Fruit fly (Drosophila melanogaster) whole organism: ENCODE measurements around the gene CG9114.

ENCODE experiments used
- CG8478 ChIP-seq: fragments of >200 bp; optimal IDR thresholded peaks from 2 replicates; lab custom pipeline; 2018; ENCODE audit warnings: inconsistent platforms
- Dll ChIP-seq: fragments of >200 bp; optimal IDR thresholded peaks from 2 replicates; lab custom pipeline; 2017
- EcR ChIP-seq, 2 experiments: fragments of >200 bp; optimal IDR thresholded peaks; 2 replicates each; lab custom pipeline; 2017; ENCODE audit warnings: missing biosample characterization in 2 of 2, missing genetic modification characterization in 2 of 2, missing genetic modification reagents in 2 of 2
- pan ChIP-seq: fragments of >200 bp; optimal IDR thresholded peaks from 2 replicates; lab custom pipeline; 2017
- psq ChIP-seq: fragments of >200 bp; optimal IDR thresholded peaks from 2 replicates; lab custom pipeline; 2017
- usp ChIP-seq: fragments of >200 bp; optimal IDR thresholded peaks from 2 replicates; lab custom pipeline; 2017; ENCODE audit warnings: missing biosample characterization, missing genetic modification characterization, mixed read lengths

Gene CG9114

DNA sequence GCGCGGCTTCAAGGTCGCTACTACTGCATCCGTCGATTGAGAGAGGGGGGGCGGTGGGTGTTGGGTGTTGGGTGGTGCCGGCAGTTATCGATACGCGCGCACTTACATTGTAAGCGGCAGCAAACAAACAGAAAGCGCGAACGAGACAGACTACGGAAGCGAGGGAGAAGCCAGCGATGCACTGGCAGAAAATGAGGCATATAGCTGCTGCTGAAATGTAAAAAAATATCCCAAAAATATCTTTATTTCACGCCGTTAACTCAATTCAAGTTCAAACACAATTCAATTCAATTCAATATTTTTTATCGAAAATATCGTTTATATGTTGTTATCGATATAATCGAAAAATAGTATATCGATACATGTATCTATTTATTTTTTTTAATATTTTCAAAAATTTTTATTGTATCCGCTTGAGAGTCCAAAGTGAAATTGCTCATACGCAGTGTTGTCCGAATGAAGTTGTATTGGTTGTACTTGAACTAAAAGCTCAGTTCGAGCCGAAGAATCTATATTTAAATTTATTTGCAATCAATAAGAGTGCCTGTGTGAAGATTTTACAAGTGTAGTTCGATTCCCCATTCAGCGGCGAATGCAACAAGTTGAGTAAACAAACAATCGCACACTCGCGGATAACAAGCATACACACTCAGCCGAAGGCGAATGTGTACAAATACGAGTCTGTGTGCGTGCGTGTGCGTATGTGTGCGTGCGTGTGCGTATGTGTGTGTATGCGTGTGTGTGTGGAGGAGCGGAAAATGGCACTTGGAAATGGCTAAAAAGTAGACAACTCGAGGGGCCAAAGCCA, 20.7 kb downstream of the CG9114 start:
- TF ChIP-seq psq (lab: Kevin White, UChicago) (no peak), pan (lab: Kevin White, UChicago) (peak; percentile 58), Dll (lab: Kevin White, UChicago) (no peak), EcR (GFP tag; optimal IDR thresholded peaks at IDR 0.05; lab: Kevin White, UChicago) (no peak), usp (GFP tag; lab: Kevin White, UChicago) (no peak), CG8478 (no peak)

DNA sequence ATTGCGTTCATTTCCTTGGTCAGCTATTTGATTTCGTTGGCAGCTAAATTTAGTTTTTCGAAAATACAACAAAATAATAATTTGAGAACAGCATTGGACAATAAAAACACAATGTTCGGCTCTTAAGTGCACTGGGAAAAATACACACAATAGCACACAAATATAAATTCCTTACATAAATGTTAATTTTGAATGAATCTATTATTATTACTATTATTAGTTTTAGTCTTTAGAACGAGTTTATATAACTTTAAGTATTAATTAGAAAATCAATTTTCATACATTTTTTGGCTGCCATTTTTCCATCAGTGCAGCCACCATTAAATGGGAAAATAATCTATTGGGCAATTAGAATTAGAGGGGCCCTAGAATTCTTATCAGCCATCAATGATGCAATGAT, 23.0 kb downstream of the CG9114 start:
- TF ChIP-seq EcR (GFP tag; optimal IDR thresholded peaks at IDR 0.05; lab: Kevin White, UChicago) (no peak), psq (lab: Kevin White, UChicago) (no peak), CG8478 (no peak), usp (GFP tag; lab: Kevin White, UChicago) (no peak), Dll (lab: Kevin White, UChicago) (no peak), pan (lab: Kevin White, UChicago) (no peak)

DNA sequence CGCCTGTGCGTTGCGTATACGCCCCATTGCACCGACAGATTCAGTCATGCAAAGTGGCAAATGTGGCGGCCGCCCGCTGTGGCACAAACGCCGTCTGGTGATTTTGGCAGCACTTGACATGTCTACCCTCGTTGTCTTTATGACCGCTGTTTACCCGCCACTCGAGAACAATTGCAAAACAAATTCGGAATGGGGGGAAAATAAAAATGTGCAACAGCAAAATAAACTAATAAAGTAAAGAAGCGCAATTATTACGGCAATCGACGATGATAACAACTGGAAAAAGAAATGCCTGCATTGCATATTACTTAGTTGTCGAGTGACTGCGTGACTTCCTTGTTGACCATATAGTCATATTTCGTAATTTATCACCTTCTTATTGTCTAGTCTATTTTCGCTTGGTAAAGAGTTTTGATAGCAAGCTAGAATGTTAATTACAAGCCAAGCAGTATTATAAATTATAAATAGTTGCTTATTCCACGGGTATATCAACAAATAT, 24.4 kb downstream of the CG9114 start:
- TF ChIP-seq Dll (lab: Kevin White, UChicago) (no peak), CG8478 (no peak), psq (lab: Kevin White, UChicago) (no peak), EcR (GFP tag; optimal IDR thresholded peaks at IDR 0.05; lab: Kevin White, UChicago) (no peak), usp (GFP tag; lab: Kevin White, UChicago) (no peak), pan (lab: Kevin White, UChicago) (no peak)

DNA sequence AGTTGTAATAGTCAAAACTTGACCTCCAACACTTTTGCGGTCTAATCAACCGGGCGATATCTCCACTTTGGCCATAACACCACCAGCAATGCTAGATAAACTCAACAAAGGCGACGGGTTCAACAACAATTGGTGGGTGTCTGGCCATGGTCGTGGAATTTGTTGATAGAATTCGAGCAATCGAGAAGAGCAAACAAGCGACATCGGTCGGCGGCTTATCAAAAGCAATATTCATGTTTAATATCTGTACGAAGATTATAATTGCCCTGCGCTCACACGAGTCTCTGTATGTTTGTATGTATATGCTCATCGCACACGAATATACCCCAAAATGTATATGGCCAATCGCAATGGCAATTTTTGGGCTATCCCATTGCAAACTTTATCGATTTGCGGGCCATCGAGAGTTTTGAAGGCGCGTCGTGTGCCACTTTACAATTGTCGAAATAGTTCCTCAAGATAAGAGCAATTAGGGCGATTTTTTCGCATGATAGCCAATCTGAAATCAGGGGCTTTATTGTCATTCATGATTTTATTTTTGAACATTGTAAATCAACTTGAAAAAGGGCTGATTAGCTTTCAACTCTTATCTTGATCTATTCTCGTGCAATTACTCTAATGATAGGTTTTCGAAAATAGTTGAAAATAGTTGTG, 25.3 kb downstream of the CG9114 start:
- no peak for TF ChIP-seq Dll (lab: Kevin White, UChicago)
- TF ChIP-seq pan (lab: Kevin White, UChicago): no peak
- TF ChIP-seq usp (GFP tag; lab: Kevin White, UChicago): no peak
- no peak for TF ChIP-seq CG8478
- no peak for TF ChIP-seq EcR (GFP tag; optimal IDR thresholded peaks at IDR 0.05; lab: Kevin White, UChicago)
- TF ChIP-seq psq (lab: Kevin White, UChicago): no peak

DNA sequence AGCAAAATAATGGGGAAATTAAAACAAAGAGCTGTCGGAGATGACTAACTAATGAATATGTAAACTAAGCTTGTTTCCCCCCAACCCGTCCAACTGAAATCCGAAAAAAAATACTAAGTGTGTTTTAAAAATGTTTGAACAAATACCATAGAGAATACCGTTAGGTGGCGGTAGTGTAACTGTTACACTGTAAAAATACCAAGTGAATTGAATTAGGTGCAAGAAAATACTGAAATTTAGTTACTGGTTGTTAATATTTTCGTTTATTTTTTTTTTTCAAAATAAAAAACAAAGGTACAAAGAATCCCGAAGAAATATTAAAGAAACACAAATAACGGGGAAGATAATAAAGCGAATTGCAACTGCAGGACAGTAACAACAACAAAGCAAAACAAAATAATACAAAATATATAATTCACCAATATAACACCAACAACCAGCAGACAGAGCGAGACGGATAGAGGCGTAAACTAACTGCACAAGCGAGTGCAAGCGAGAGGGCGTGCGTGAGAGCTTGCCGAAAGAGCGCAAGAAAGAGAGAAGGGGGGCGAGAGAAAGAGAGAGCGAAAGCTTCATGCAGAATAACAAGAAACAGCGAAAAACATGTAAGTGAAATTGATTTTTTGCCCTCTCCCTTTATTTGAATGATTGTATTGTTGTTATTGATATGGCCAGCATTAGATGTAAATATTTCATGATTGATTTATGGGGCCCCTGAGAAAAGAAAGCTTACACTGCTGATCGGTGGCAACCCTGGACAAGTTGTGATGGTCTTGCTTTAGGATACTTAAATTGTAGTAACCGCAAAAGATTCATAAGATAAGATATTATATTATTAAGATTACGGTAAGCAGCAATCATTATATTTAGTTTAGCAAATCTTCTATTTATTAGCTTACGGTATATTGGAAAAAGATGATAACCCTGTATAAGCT, 26.7 kb downstream of the CG9114 start:
- no peak for TF ChIP-seq usp (GFP tag; lab: Kevin White, UChicago)
- TF ChIP-seq CG8478: peak; percentile 49

DNA sequence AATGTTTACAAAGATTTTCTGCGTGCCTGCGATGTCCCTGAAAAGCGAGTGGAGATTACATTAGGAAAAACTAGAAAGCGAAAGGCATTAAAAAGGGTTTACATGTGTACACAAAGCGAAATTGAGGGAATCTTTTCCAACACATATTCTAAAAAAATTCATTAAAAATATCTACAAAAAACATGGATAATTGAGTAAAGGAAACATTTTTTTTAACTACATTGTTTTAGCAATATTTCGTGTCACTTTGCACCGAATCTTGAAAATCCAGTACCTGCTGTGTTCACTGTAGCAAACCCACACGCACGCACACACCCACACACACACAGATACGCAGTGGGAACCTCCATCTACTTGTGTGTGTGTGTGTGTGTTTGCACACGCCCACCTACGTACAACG, 28.7 kb downstream of the CG9114 start:
- TF ChIP-seq EcR (GFP tag; optimal IDR thresholded peaks at IDR 0.05; lab: Kevin White, UChicago): no peak
- no peak for TF ChIP-seq CG8478
- TF ChIP-seq usp (GFP tag; lab: Kevin White, UChicago): no peak
- TF ChIP-seq pan (lab: Kevin White, UChicago): no peak
- no peak for TF ChIP-seq Dll (lab: Kevin White, UChicago)
- no peak for TF ChIP-seq psq (lab: Kevin White, UChicago)

DNA sequence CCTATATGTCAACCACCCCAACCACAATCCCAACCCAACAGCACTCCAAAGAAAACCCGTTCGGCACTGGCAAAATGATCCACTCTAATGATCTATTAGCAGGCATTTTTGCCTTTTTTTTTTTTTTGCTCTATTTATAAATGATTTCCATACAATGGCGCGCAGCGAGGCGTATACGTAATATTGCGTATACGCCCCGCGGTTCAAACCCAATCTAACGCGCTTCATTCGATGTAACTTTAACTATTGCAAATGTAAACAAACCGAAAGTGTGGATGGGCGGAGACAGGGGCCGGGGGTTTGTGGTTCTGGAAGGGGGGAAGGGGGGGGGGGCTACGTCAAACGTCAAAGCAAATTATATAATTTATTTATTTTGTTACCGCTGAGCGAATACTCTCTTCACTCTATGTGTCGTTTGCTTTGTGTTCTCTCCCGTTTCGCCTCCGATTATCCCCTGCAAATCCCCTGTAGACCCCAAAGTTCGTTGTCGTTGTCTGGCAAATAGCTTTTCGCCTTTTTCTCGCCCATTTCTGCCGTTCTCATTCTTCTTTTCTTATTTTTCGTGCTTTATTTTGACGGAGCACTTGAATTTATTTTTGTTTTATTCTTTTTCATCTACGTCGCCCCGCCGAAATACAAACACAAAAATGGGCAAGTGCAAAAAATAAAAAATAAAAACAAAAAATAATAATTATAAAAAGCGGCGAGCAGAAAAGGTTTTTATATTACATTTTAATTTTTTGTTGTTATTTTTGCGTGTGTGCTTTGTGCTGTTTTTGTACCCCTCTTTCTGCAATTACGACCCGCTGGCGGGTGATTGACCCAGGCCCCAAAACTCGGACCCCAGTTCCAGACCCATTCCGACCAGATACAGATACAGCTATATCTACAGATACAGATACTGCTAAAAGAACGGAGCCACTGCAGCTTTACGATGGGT, 29.5 kb downstream of the CG9114 start:
- TF ChIP-seq pan (lab: Kevin White, UChicago) (no peak), CG8478 (no peak), psq (lab: Kevin White, UChicago) (no peak), Dll (lab: Kevin White, UChicago) (no peak), EcR (GFP tag; optimal IDR thresholded peaks at IDR 0.05; lab: Kevin White, UChicago) (no peak), usp (GFP tag; lab: Kevin White, UChicago) (no peak)

DNA sequence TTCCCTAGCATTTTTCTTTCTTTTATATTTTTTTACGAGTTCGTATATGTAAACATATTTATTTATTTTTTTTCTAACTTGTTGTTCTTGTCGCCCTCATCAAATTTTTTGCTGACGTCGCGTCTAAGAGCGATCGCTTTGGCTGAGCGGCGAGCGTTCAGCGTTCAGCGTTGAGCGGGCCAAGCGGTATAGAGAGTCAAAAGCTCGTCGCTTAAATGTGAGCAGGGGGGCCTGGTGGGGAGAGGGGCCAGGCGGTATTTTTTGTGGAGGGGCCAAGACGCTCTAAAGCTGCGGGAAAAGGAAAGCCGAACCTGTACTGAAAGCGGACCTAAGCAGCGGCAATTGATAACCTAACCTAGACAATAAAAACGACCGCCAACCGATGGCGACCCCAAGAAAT, 31.8 kb downstream of the CG9114 start:
- TF ChIP-seq psq (lab: Kevin White, UChicago) (no peak), Dll (lab: Kevin White, UChicago) (no peak), pan (lab: Kevin White, UChicago) (no peak), usp (GFP tag; lab: Kevin White, UChicago) (no peak), EcR (GFP tag; optimal IDR thresholded peaks at IDR 0.05; lab: Kevin White, UChicago) (no peak)

DNA sequence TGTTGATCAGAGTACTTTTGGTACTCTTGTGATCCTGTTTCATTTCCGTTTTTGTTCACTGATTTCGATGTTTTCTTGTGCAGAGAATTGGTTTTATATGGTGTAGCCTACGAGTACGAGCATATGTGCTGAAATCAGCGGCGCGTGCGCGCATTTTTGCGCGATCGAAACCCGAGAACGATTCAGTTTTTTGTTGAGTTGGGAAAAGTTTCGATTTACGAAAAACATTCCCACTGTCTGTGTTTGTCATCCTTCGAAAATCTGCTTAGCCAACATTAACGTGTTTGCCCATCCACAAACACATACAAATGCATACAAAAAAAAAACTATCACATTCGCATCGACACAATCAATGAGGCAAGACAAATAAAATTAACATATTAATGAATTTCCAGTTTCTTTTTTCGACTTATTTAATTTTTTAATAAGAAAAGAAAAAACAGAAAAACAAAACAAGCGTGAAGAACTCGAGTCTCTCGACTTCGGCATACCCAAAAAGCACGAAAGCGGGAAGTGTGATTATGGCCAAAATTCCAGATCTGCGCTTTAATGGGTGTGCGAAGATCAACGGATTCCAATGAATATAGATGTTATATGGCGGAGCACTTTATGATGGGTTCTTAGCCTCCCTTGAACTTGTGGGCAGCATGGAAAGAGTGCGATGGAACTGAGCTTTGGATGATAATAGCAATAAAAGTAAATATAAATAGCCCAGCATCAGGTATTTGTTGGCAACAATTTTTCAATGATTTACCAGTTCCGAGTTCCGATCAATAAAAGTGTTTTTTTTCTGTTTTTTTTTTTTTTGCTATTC, 32.8 kb downstream of the CG9114 start:
- TF ChIP-seq EcR (GFP tag; optimal IDR thresholded peaks at IDR 0.05; lab: Kevin White, UChicago) (no peak), psq (lab: Kevin White, UChicago) (no peak), Dll (lab: Kevin White, UChicago) (no peak), pan (lab: Kevin White, UChicago) (no peak), CG8478 (no peak), usp (GFP tag; lab: Kevin White, UChicago) (no peak)
